Fruit fly (Drosophila melanogaster): ENCODE data around the gene CG33288.
A peak's percentile ranks its signal among the peaks of the same experiment; 100 is the strongest.

CG33288 gene

dm6 chr3L:21417884-21418536 lies 9.6 kb upstream of the CG33288 start (continued):
- TF ChIP-seq CG9139 (GFP tag; optimal IDR thresholded peaks at IDR 0.05) (peak; percentile 56), Hr39 (GFP tag; optimal IDR thresholded peaks at IDR 0.05) (peak; percentile 24), eg (GFP tag; IDR thresholded peaks at IDR 0.05) (0 out of 3 replicates have a peak, but pooled peaks have one; percentile 30), cyc (GFP tag; optimal IDR thresholded peaks at IDR 0.05) (no peak), CG16779 (tag; optimal IDR thresholded peaks at IDR 0.05) (peak; percentile 10), Ets96B (tag; optimal IDR thresholded peaks at IDR 0.05) (peak; percentile 74), salr (GFP tag; optimal IDR thresholded peaks at IDR 0.05) (peak in 1 of 2 experiments; percentile 71), Smox (GFP tag; optimal IDR thresholded peaks at IDR 0.05) (peak; percentile 69), CG6808 (GFP tag; optimal IDR thresholded peaks at IDR 0.05) (peak; percentile 76), lz (GFP tag; optimal IDR thresholded peaks at IDR 0.05) (peak; percentile 51), spab (GFP tag; optimal IDR thresholded peaks at IDR 0.05) (peak; percentile 68), ss (GFP tag; optimal IDR thresholded peaks at IDR 0.05) (peak; percentile 64 to 79), Met (GFP tag; optimal IDR thresholded peaks at IDR 0.05) (no peak), CG34406 (GFP tag; optimal IDR thresholded peaks at IDR 0.05) (peak; percentile 80), pdm3 (GFP tag; optimal IDR thresholded peaks at IDR 0.05) (peak; percentile 73), Sox15 (GFP tag; optimal IDR thresholded peaks at IDR 0.05) (peak; percentile 49), achi (GFP tag; optimal IDR thresholded peaks at IDR 0.05) (peak; percentile 72), CG6854 (GFP tag; optimal IDR thresholded peaks at IDR 0.05) (no peak), CG3032 (tag; optimal IDR thresholded peaks at IDR 0.05) (no peak), dsx (GFP tag; optimal IDR thresholded peaks at IDR 0.05; ENCODE audit: poor library complexity, severe bottlenecking) (peak; percentile 65)

- TF ChIP-seq Smox (GFP tag; optimal IDR thresholded peaks at IDR 0.05): no peak
- TF ChIP-seq fkh (GFP tag; optimal IDR thresholded peaks at IDR 0.05): no peak
- TF ChIP-seq fd85E (GFP tag; optimal IDR thresholded peaks at IDR 0.05): peak; percentile 12
- TF ChIP-seq Hr39 (GFP tag; optimal IDR thresholded peaks at IDR 0.05): peak; percentile 94
- no peak; the same call in 1 of the 3 replicates for TF ChIP-seq eg (GFP tag; IDR thresholded peaks at IDR 0.05)
- no peak for TF ChIP-seq dsx (GFP tag; optimal IDR thresholded peaks at IDR 0.05; ENCODE audit: poor library complexity, severe bottlenecking)
- TF ChIP-seq fd59A (GFP tag; optimal IDR thresholded peaks at IDR 0.05): peak; percentile 66
- peak; percentile 90 for TF ChIP-seq cyc (GFP tag; optimal IDR thresholded peaks at IDR 0.05)
- peak; percentile 76 for TF ChIP-seq CG6163 (GFP tag; IDR thresholded peaks at IDR 0.05)
- TF ChIP-seq CG11902 (GFP tag; optimal IDR thresholded peaks at IDR 0.05): peak; percentile 88
- no peak; the same call in 2 of the 3 replicates for TF ChIP-seq CG8119 (GFP tag; IDR thresholded peaks at IDR 0.05)
- peak; percentile 69 for TF ChIP-seq CG8632 (GFP tag; optimal IDR thresholded peaks at IDR 0.05)
- TF ChIP-seq CG11762 (GFP tag; optimal IDR thresholded peaks at IDR 0.05; ENCODE audit: insufficient read depth): peak; percentile 74
- no peak for TF ChIP-seq Eip78C (GFP tag)
- peak; percentile 12 for TF ChIP-seq spab (GFP tag; optimal IDR thresholded peaks at IDR 0.05)
- TF ChIP-seq svp (GFP tag): no peak
- peak; percentile 85 for TF ChIP-seq Gug (GFP tag; IDR thresholded peaks at IDR 0.05)
- no peak for TF ChIP-seq vri (GFP tag; optimal IDR thresholded peaks at IDR 0.05)
- TF ChIP-seq Hr38 (GFP tag; optimal IDR thresholded peaks at IDR 0.05): no peak
- no peak for TF ChIP-seq CG9139 (GFP tag; optimal IDR thresholded peaks at IDR 0.05)
- TF ChIP-seq CG1621 (tag; optimal IDR thresholded peaks at IDR 0.05): no peak
- peak; percentile 83 for TF ChIP-seq achi (GFP tag; optimal IDR thresholded peaks at IDR 0.05)
- no peak for TF ChIP-seq Ets96B (tag; optimal IDR thresholded peaks at IDR 0.05)
- no peak for TF ChIP-seq Eip75B (GFP tag; optimal IDR thresholded peaks at IDR 0.05)
- TF ChIP-seq acj6 (GFP tag; optimal IDR thresholded peaks at IDR 0.05): peak; percentile 90
- peak; percentile 84 for TF ChIP-seq CG3032 (tag; optimal IDR thresholded peaks at IDR 0.05)
- TF ChIP-seq CG6792 (GFP tag; optimal IDR thresholded peaks at IDR 0.05): peak; percentile 75
- TF ChIP-seq CG11294 (GFP tag; IDR thresholded peaks at IDR 0.05): 0 out of 2 replicates have a peak, but pooled peaks have one; percentile 77
- TF ChIP-seq CG32006 (GFP tag; optimal IDR thresholded peaks at IDR 0.05): peak; percentile 85
- peak; percentile 87 for TF ChIP-seq Ets21C (GFP tag; optimal IDR thresholded peaks at IDR 0.05)
- no peak for TF ChIP-seq Met (GFP tag; optimal IDR thresholded peaks at IDR 0.05)
- TF ChIP-seq topi (GFP tag; optimal IDR thresholded peaks at IDR 0.05): peak; percentile 85
- TF ChIP-seq salr (GFP tag; optimal IDR thresholded peaks at IDR 0.05): peak in 1 of 2 experiments; percentile 60
- TF ChIP-seq CG6276 (GFP tag; optimal IDR thresholded peaks at IDR 0.05): no peak
- TF ChIP-seq CG6854 (GFP tag; optimal IDR thresholded peaks at IDR 0.05): no peak
- TF ChIP-seq CG15336 (GFP tag; IDR thresholded peaks at IDR 0.05): peak; percentile 64
- TF ChIP-seq net (GFP tag; optimal IDR thresholded peaks at IDR 0.05): peak; percentile 29
- no peak for TF ChIP-seq Sox102F (GFP tag; optimal IDR thresholded peaks at IDR 0.05)
- peak; percentile 90 for TF ChIP-seq OdsH (GFP tag; optimal IDR thresholded peaks at IDR 0.05)
- TF ChIP-seq CG6808 (GFP tag; optimal IDR thresholded peaks at IDR 0.05): peak; percentile 55
- TF ChIP-seq CG10631 (GFP tag; optimal IDR thresholded peaks at IDR 0.05): peak; percentile 87
These were observed 5.5 kb downstream of the CG33288 start, which contains the start of the genes barc and Aef1 for dm6 chr3L:21433098-21433497. Gene barc (minus strand): TSS chr3L:21433134. Gene Aef1 (plus strand): TSS chr3L:21433422.

Data from whole organism, prepupa.